Worm (Caenorhabditis elegans) whole organism, late embryonic: ENCODE data around the gene ascc-1.

Experiments used
- C38D4.7 ChIP-seq: fragments of 200-800 bp; sonication (Bioruptor generic); optimal IDR thresholded peaks from 2 replicates; lab custom pipeline; 2018; ENCODE audit warnings: mild to moderate bottlenecking, missing genetic modification characterization, moderate library complexity, missing compliant biosample characterization
- K09A11.1 ChIP-seq: sonication (generic microtip); optimal IDR thresholded peaks from 2 replicates; lab custom pipeline; 2017; ENCODE audit warnings: antibody characterized with exemption, mild to moderate bottlenecking, missing genetic modification characterization, missing compliant biosample characterization; ENCODE audit not compliant: insufficient read depth
- T23F11.4 ChIP-seq: fragments of 200-800 bp; sonication (Bioruptor generic); optimal IDR thresholded peaks from 2 replicates; lab custom pipeline; 2018; ENCODE audit warnings: mild to moderate bottlenecking, missing genetic modification characterization, missing compliant biosample characterization
- ceh-45 ChIP-seq: fragments of 200-800 bp; sonication (Bioruptor generic); IDR thresholded peaks from 2 replicates; pipeline ENCODE4 v1.3.6; 2022; ENCODE audit warnings: missing genetic modification reagents, missing genetic modification characterization, missing compliant biosample characterization
- dmd-4 ChIP-seq: sonication (generic microtip); optimal IDR thresholded peaks from 2 replicates; lab custom pipeline; 2016; ENCODE audit warnings: borderline replicate concordance, missing genetic modification characterization, missing compliant biosample characterization
- dve-1 ChIP-seq: sonication (generic microtip); optimal IDR thresholded peaks from 2 replicates; lab custom pipeline; 2017; ENCODE audit warnings: antibody characterized with exemption, mild to moderate bottlenecking, missing genetic modification characterization, missing compliant biosample characterization
- elt-2 ChIP-seq: sonication (generic microtip); optimal IDR thresholded peaks from 2 replicates; lab custom pipeline; 2016; ENCODE audit warnings: missing genetic modification reagents, missing genetic modification characterization, missing compliant biosample characterization
- hlh-15 ChIP-seq: sonication (generic microtip); optimal IDR thresholded peaks from 2 replicates; lab custom pipeline; 2016; ENCODE audit warnings: missing genetic modification characterization, missing compliant biosample characterization
- hlh-8 ChIP-seq: sonication (generic microtip); optimal IDR thresholded peaks from 2 replicates; lab custom pipeline; 2016; ENCODE audit warnings: missing genotype, missing genetic modification characterization, missing compliant biosample characterization
- nhr-11 ChIP-seq: fragments of 150-350 bp; optimal IDR thresholded peaks from 2 replicates; lab custom pipeline; 2014; ENCODE audit warnings: missing biosample characterization, missing genetic modification characterization
- pha-4 ChIP-seq: fragments of 150-350 bp; optimal IDR thresholded peaks from 2 replicates; lab custom pipeline; 2018; ENCODE audit warnings: missing biosample characterization, missing genetic modification reagents, missing genetic modification characterization
- pqm-1 ChIP-seq: sonication (generic microtip); optimal IDR thresholded peaks from 2 replicates; lab custom pipeline; 2016; ENCODE audit warnings: missing genetic modification characterization, missing compliant biosample characterization
- tbx-7 ChIP-seq: sonication (generic microtip); optimal IDR thresholded peaks from 2 replicates; lab custom pipeline; 2016; ENCODE audit warnings: missing genotype, missing genetic modification characterization, missing compliant biosample characterization
- unc-86 ChIP-seq: sonication (generic microtip); optimal IDR thresholded peaks from 2 replicates; lab custom pipeline; 2016; ENCODE audit warnings: missing genetic modification characterization, missing compliant biosample characterization

DNA sequence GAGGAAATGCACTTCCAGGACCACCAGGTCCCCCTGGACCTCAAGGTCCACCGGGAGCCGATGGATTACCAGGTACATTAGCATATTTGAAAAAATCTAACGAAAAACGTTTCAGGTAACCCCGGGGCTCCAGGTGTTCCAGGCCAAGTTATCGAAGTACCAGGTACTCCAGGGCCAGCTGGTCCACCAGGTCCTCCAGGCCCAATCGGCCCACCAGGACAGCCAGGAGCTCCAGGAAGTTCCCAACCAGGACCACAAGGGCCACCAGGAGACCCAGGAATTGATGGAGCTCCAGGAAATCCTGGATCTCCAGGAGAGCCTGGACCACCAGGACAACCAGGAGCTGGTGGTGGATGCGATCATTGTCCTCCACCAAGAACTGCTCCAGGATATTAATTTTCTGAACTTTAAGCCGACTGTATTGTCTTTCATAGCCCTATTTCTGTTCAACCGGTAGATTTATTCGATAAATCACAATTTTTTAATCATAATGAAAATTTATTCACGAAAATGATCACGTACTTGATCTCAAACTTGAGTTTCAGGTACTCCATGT, 47.9 kb downstream of the ascc-1 start:
- TF ChIP-seq elt-2 (tag; lab: Kevin White, UChicago): no peak
- TF ChIP-seq pha-4 (tag; lab: Kevin White, UChicago): no peak
- TF ChIP-seq hlh-15 (tag; lab: Kevin White, UChicago): no peak
- TF ChIP-seq dve-1 (tag; lab: Kevin White, UChicago): no peak
- TF ChIP-seq C38D4.7 (GFP tag; lab: Kevin White, UChicago): no peak
- no peak for TF ChIP-seq T23F11.4 (GFP tag; lab: Kevin White, UChicago)
- TF ChIP-seq hlh-8 (tag; lab: Kevin White, UChicago): no peak
- TF ChIP-seq tbx-7 (tag; lab: Kevin White, UChicago): no peak
- TF ChIP-seq ceh-45: no peak
- no peak for TF ChIP-seq K09A11.1 (tag; lab: Kevin White, UChicago)
- no peak for TF ChIP-seq pqm-1 (tag; lab: Kevin White, UChicago)
- no peak for TF ChIP-seq nhr-11
- no peak for TF ChIP-seq dmd-4 (tag; lab: Kevin White, UChicago)
- no peak for TF ChIP-seq unc-86
